Fruit fly (Drosophila melanogaster): ENCODE results near the gene ergic53.

The ergic53 gene

DNA sequence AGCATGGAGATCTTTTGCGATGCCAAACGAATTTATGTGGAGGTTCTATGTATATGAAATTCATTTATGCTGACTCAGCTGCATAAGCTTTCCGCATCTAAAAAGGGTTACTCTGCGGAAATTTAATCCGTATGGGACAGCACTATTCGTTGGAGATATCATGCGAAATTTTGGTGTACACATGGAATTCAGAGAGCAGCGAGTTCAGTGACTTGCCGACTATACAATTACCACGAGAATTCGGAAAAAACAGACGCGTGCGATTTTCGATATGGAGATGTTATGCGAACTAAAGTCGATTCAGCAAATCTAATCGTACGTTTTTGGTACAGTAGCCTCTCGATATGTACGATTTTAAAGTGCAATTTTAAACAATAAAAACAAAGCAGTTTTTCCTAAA lies 6.9 kb upstream of the ergic53 start (continued):
- TF ChIP-seq CG7928 (GFP tag; optimal IDR thresholded peaks at IDR 0.05) (no peak), knrl (GFP tag; IDR thresholded peaks at IDR 0.05; ENCODE audit: partially characterized antibody) (no peak), dpn (GFP tag; optimal IDR thresholded peaks at IDR 0.05) (no peak), CG1529 (GFP tag; optimal IDR thresholded peaks at IDR 0.05) (peak; percentile 69), grau (tag; optimal IDR thresholded peaks at IDR 0.05) (peak; percentile 41)

- no peak for TF ChIP-seq inv (GFP tag; IDR thresholded peaks at IDR 0.05; ENCODE audit: partially characterized antibody)
- TF ChIP-seq CG6683 (GFP tag; optimal IDR thresholded peaks at IDR 0.05), result no peak
- no peak for TF ChIP-seq TFAM (GFP tag; optimal IDR thresholded peaks at IDR 0.05)
- no peak for TF ChIP-seq CG14710 (tag; optimal IDR thresholded peaks at IDR 0.05)
- TF ChIP-seq chinmo (GFP tag; IDR thresholded peaks at IDR 0.05; ENCODE audit: partially characterized antibody), result peak; percentile 55; the same call in 1 of the 4 replicates
- no peak for TF ChIP-seq CG17612 (GFP tag; IDR thresholded peaks at IDR 0.05)
- no peak for TF ChIP-seq CrebB (tag; optimal IDR thresholded peaks at IDR 0.05)
- TF ChIP-seq Hmx (GFP tag; optimal IDR thresholded peaks at IDR 0.05), result no peak
- 0 out of 2 replicates have a peak, but pooled peaks have one; percentile 8 for TF ChIP-seq Xrp1 (GFP tag; IDR thresholded peaks at IDR 0.05)
- TF ChIP-seq CG6689 (GFP tag; IDR thresholded peaks at IDR 0.05), result no peak
- no peak for TF ChIP-seq crol (GFP tag; IDR thresholded peaks at IDR 0.05)
- no peak for TF ChIP-seq CG32767 (GFP tag; IDR thresholded peaks at IDR 0.05)
- TF ChIP-seq lbe (GFP tag; optimal IDR thresholded peaks at IDR 0.05), result peak; percentile 3
- TF ChIP-seq Hsf (GFP tag; optimal IDR thresholded peaks at IDR 0.05), result no peak
- TF ChIP-seq CG4854 (GFP tag; optimal IDR thresholded peaks at IDR 0.05), result no peak
- no peak for TF ChIP-seq CG4617 (GFP tag; optimal IDR thresholded peaks at IDR 0.05; ENCODE audit: borderline replicate concordance)
- TF ChIP-seq GATAe (GFP tag; conservative IDR thresholded peaks at IDR 0.05), result no peak
- TF ChIP-seq sens (GFP tag), result peak; percentile 74
- no peak for TF ChIP-seq danr (GFP tag; IDR thresholded peaks at IDR 0.05)
- TF ChIP-seq CG15479 (GFP tag; optimal IDR thresholded peaks at IDR 0.05), result no peak
- TF ChIP-seq CG1233 (GFP tag; optimal IDR thresholded peaks at IDR 0.05), result no peak
- TF ChIP-seq vvl (GFP tag; IDR thresholded peaks at IDR 0.05), result peak; percentile 35; the same call in 1 of the 2 replicates
- TF ChIP-seq Side (GFP tag; optimal IDR thresholded peaks at IDR 0.05), result no peak
- TF ChIP-seq CG11504 (tag; optimal IDR thresholded peaks at IDR 0.05), result no peak
- TF ChIP-seq CG11247 (GFP tag; IDR thresholded peaks at IDR 0.05), result 0 out of 2 replicates have a peak, but pooled peaks have one; percentile 6
Observed at dm6 chr3L:8528546-8528945, 6.2 kb upstream of the ergic53 start.

- TF ChIP-seq bab2 (GFP tag; optimal IDR thresholded peaks at IDR 0.05) (no peak), CG6813 (GFP tag; optimal IDR thresholded peaks at IDR 0.05) (no peak), CG12942 (GFP tag; optimal IDR thresholded peaks at IDR 0.05) (no peak), Pdp1 (GFP tag; optimal IDR thresholded peaks at IDR 0.05) (peak in 1 of 2 experiments; percentile 79), Nf-YB (GFP tag; optimal IDR thresholded peaks at IDR 0.05) (no peak), tap (tag; optimal IDR thresholded peaks at IDR 0.05) (no peak), cad (GFP tag; optimal IDR thresholded peaks at IDR 0.05) (no peak), row (GFP tag; IDR thresholded peaks at IDR 0.05) (0 out of 3 replicates have a peak, but pooled peaks have one; percentile 9), da (GFP tag; optimal IDR thresholded peaks at IDR 0.05) (no peak), grn (GFP tag; optimal IDR thresholded peaks at IDR 0.05) (peak; percentile 16), esg (GFP tag; conservative IDR thresholded peaks at IDR 0.05) (no peak), CG2199 (GFP tag; IDR thresholded peaks at IDR 0.05) (0 out of 3 replicates have a peak, but pooled peaks have one; percentile 52)
Observed at dm6 chr3L:8529701-8530100, 5.1 kb upstream of the ergic53 start.

All from whole organism, embryonic.